Fruit fly (Drosophila melanogaster) S2 (cell line): ENCODE results near the gene CG9360.

ENCODE experiments used
- CG8478 ChIP-seq: fragments of >200 bp; optimal IDR thresholded peaks from 2 replicates; lab custom pipeline; 2018
- CTCF ChIP-seq, 2 experiments: fragments of >200 bp; optimal IDR thresholded peaks; 2 replicates each; lab custom pipeline; 2018

- TF ChIP-seq CG8478 (lab: Kevin White, UChicago) (no peak), CTCF (optimal IDR thresholded peaks at IDR 0.05; lab: Kevin White, UChicago) (no peak)
These were observed 7.5 kb downstream of the CG9360 start for dm6 chrX:11756892-11757291.
